Worm (Caenorhabditis elegans): ENCODE measurements around the gene C37C3.11.

Gene C37C3.11

DNA sequence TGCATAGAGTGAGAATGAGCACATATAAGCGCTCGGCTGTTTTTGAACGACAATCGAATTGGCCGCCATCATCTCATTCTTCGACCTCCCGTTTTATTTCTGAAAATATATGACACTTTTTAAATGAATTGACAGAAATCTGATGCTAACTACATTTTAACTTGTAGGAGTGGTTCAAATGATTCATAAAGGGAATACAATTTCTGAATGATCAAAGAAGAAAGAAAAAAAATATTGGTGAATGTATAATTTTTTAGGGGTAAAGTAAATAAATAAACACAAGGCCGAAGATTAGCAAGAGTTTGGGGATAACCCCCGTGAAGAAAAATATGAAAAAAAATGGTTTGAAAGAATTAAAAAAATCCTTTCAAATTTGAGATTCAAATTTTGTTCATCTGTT lies at the start of gene C37C3.11:
C37C3.11 (minus strand) TSS at position 101 of the 400 bp plus-strand sequence.
- TF ChIP-seq elt-3 (tag; optimal IDR thresholded peaks at IDR 0.05) (no peak), lin-15B (tag; optimal IDR thresholded peaks at IDR 0.05) (no peak), egl-27 (tag; optimal IDR thresholded peaks at IDR 0.05) (no peak), nhr-25 (tag; optimal IDR thresholded peaks at IDR 0.05) (no peak), fkh-10 (GFP tag; optimal IDR thresholded peaks at IDR 0.05) (no peak), R02D3.7 (tag; optimal IDR thresholded peaks at IDR 0.05) (no peak), jun-1 (tag; optimal IDR thresholded peaks at IDR 0.05) (no peak), eor-1 (tag; optimal IDR thresholded peaks at IDR 0.05) (no peak), pha-4 (tag; optimal IDR thresholded peaks at IDR 0.05) (no peak), daf-12 (tag; optimal IDR thresholded peaks at IDR 0.05) (no peak), mml-1 (tag; optimal IDR thresholded peaks at IDR 0.05) (no peak), tbx-2 (tag; optimal IDR thresholded peaks at IDR 0.05) (no peak), nhr-11 (tag; optimal IDR thresholded peaks at IDR 0.05) (no peak)

DNA sequence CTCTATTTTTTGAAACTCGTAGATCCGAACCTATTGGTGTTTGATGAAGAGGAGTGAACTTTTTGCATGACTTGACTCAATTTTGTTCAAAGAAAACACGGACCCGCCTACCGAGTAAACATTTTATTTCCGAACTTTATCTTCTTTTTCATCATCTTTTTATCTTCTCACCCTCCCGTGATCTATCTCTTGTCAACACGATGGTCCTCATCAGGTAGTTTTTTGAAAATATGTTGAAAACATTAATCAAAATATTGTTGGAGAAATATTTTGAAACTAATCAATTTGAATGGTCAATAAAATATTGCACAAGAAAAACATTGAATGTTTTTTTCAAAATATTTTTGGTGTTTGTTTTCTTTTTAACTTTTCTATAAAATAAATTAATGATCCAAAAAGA lies 43.9 kb upstream of the C37C3.11 start:
- TF ChIP-seq fkh-10 (GFP tag; optimal IDR thresholded peaks at IDR 0.05) (peak; percentile 1), eor-1 (tag; optimal IDR thresholded peaks at IDR 0.05) (no peak)

DNA sequence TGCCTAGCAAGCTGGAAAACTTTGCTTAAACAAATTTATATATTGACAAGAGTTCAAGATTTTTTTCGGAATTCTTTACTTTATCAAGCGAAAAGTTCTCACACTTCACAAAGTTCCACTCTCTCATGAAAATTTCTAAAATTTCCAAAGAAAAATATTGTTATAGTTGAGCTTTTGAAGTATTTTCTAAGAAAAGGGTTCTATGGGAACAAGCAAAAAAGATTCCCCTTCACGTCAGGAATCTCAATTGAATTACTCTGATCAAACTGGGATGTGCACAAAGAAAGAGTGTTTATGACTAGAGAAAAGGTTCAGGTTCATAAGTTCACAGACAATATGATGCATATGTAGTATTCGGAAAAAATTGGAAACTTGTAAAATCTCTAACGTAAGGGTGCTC lies 39.8 kb upstream of the C37C3.11 start:
- no peak for TF ChIP-seq nhr-237 (tag; optimal IDR thresholded peaks at IDR 0.05)
- peak; percentile 19 for TF ChIP-seq fkh-10 (GFP tag; optimal IDR thresholded peaks at IDR 0.05)
- TF ChIP-seq hmg-11 (tag; optimal IDR thresholded peaks at IDR 0.05), result no peak

- no peak for TF ChIP-seq nhr-76 (tag; optimal IDR thresholded peaks at IDR 0.05)
- TF ChIP-seq unc-62 (GFP tag; optimal IDR thresholded peaks at IDR 0.05), result no peak
- no peak for TF ChIP-seq elt-3 (tag; optimal IDR thresholded peaks at IDR 0.05)
- TF ChIP-seq elt-1 (tag; optimal IDR thresholded peaks at IDR 0.05), result no peak
- TF ChIP-seq egl-5 (tag; optimal IDR thresholded peaks at IDR 0.05), result no peak
Observed at ce11 chrV:7901222-7901621, 36.7 kb upstream of the C37C3.11 start.

ce11 chrV:7899761-7900160 lies 35.2 kb upstream of the C37C3.11 start, which contains the start of gene F40A3.7:
TSS of gene F40A3.7 (minus strand) at chrV:7899861.
- no peak for TF ChIP-seq nhr-25 (tag; optimal IDR thresholded peaks at IDR 0.05)
- no peak for TF ChIP-seq skn-1 (tag; optimal IDR thresholded peaks at IDR 0.05)
- no peak for TF ChIP-seq mdl-1 (tag; optimal IDR thresholded peaks at IDR 0.05)
- no peak for TF ChIP-seq fkh-2 (tag; optimal IDR thresholded peaks at IDR 0.05)
- TF ChIP-seq nhr-237 (tag; optimal IDR thresholded peaks at IDR 0.05), result no peak
- TF ChIP-seq nhr-76 (tag; optimal IDR thresholded peaks at IDR 0.05), result no peak
- no peak for TF ChIP-seq ceh-82 (tag; optimal IDR thresholded peaks at IDR 0.05)
- TF ChIP-seq eor-1 (tag; optimal IDR thresholded peaks at IDR 0.05), result no peak
- no peak for TF ChIP-seq elt-3 (tag; optimal IDR thresholded peaks at IDR 0.05)
- no peak for TF ChIP-seq nhr-67 (tag; optimal IDR thresholded peaks at IDR 0.05)
- TF ChIP-seq nhr-11 (tag; optimal IDR thresholded peaks at IDR 0.05), result no peak
- TF ChIP-seq ama-1 (optimal IDR thresholded peaks at IDR 0.05), result no peak
- TF ChIP-seq tbx-2 (tag; optimal IDR thresholded peaks at IDR 0.05), result no peak
- TF ChIP-seq egl-27 (tag; optimal IDR thresholded peaks at IDR 0.05), result no peak

ce11 chrV:7893812-7894381 lies 29.3 kb upstream of the C37C3.11 start, which contains the start of gene F40A3.6:
TSS of gene F40A3.6 (minus strand) at chrV:7893862.
- no peak for TF ChIP-seq R02D3.7 (tag; optimal IDR thresholded peaks at IDR 0.05)
- TF ChIP-seq nfya-1 (tag; optimal IDR thresholded peaks at IDR 0.05; ENCODE audit: insufficient read depth), result peak; percentile 37
- no peak for TF ChIP-seq elt-2 (tag; optimal IDR thresholded peaks at IDR 0.05)
- TF ChIP-seq egl-5 (tag; optimal IDR thresholded peaks at IDR 0.05), result peak; percentile 78
- peak; percentile 13 for TF ChIP-seq lin-39 (tag; optimal IDR thresholded peaks at IDR 0.05)

- peak; percentile 52 for TF ChIP-seq lin-39 (tag; optimal IDR thresholded peaks at IDR 0.05)
- no peak for TF ChIP-seq nhr-67 (tag; optimal IDR thresholded peaks at IDR 0.05)
Observed at ce11 chrV:7891230-7891629, 26.7 kb upstream of the C37C3.11 start, which contains the start of gene F40A3.1. TSS of gene F40A3.1 (plus strand) at chrV:7891530.
